Comparison of ENCODE assay signal across 3 fruit fly cellular contexts in the genomic region with DNA sequence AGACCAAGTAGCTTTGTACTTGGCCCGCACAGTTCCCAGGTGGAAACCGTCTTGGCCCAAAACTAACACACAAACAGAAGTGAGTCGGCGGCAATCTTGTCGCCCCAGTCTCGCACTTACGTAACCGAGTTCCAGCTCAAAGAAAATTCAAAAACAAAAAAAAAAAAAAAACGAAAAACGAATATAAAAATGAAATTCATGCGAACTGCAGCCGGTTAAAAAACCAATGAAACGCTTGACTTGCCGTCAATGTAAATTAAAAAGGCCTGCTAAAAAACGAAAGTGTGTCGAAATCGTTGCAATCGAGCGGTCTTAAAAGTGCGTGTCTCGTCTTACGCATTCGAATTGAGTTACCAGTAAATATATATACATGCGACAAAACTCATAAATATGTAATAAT.
TF ChIP-seq lines count a peak whose summit lies in the region.

No protein-coding gene starts in this region.

- TF ChIP-seq CTCF in whole organism, embryonic (GFP tag; optimal IDR thresholded peaks at IDR 0.05; lab: Kevin White, UChicago), result no peak

TF ChIP-seq in whole organism, embryonic, 481 proteins besides CTCF, POLR2A, EP300 and RAD21:
- TF ChIP-seq Pdp1 (GFP tag; optimal IDR thresholded peaks at IDR 0.05; lab: Kevin White, UChicago), result peak in 1 of 2 experiments; percentile 80
- no peak for TF ChIP-seq salm (tag; optimal IDR thresholded peaks at IDR 0.05; lab: Kevin White, UChicago)
- peak; percentile 27 for TF ChIP-seq Blimp-1 (GFP tag; optimal IDR thresholded peaks at IDR 0.05; lab: Kevin White, UChicago)
- TF ChIP-seq CG9932 (GFP tag; IDR thresholded peaks at IDR 0.05; lab: Robert Waterston, UW), result 0 out of 2 replicates have a peak, but pooled peaks have one; percentile 9

TF ChIP-seq in whole organism, prepupa, 60 proteins besides CTCF, POLR2A, EP300 and RAD21:
- TF ChIP-seq Hr4 (GFP tag; optimal IDR thresholded peaks at IDR 0.05; lab: Kevin White, UChicago) (no peak), eg (GFP tag; IDR thresholded peaks at IDR 0.05; lab: Robert Waterston, UW) (peak; percentile 51; the same call in 2 of the 3 replicates), spab (GFP tag; optimal IDR thresholded peaks at IDR 0.05; lab: Kevin White, UChicago) (no peak), Eip78C (GFP tag; lab: Kevin White, UChicago) (peak; percentile 64), net (GFP tag; optimal IDR thresholded peaks at IDR 0.05; lab: Kevin White, UChicago) (peak; percentile 2), CG6276 (GFP tag; optimal IDR thresholded peaks at IDR 0.05; lab: Kevin White, UChicago) (peak; percentile 40), ss (GFP tag; optimal IDR thresholded peaks at IDR 0.05; lab: Kevin White, UChicago) (peak; percentile 0 to 77), CG6163 (GFP tag; IDR thresholded peaks at IDR 0.05; lab: Robert Waterston, UW) (peak; percentile 43; the same call in 2 of the 3 replicates), dac (GFP tag; optimal IDR thresholded peaks at IDR 0.05; lab: Kevin White, UChicago) (no peak), vri (GFP tag; optimal IDR thresholded peaks at IDR 0.05; lab: Kevin White, UChicago) (peak; percentile 62), Blimp-1 (GFP tag; optimal IDR thresholded peaks at IDR 0.05; lab: Kevin White, UChicago) (peak; percentile 84), Sox102F (GFP tag; optimal IDR thresholded peaks at IDR 0.05; lab: Kevin White, UChicago) (peak; percentile 22), CG11294 (GFP tag; IDR thresholded peaks at IDR 0.05; lab: Robert Waterston, UW) (no peak), CG8119 (GFP tag; IDR thresholded peaks at IDR 0.05; lab: Robert Waterston, UW) (peak; percentile 63; the same call in 2 of the 3 replicates), Hr39 (GFP tag; optimal IDR thresholded peaks at IDR 0.05; lab: Kevin White, UChicago) (no peak), CG34406 (GFP tag; optimal IDR thresholded peaks at IDR 0.05; lab: Kevin White, UChicago) (no peak)
TF ChIP-seq in whole organism, prepupa: peak in this region for 10.

TF ChIP-seq in whole organism, pupa, 21 proteins besides CTCF, POLR2A, EP300 and RAD21:
- TF ChIP-seq EcR (GFP tag; optimal IDR thresholded peaks at IDR 0.05; lab: Kevin White, UChicago), result no peak
- 0 out of 3 replicates have a peak, but pooled peaks have one; percentile 17 for TF ChIP-seq CG4496 (GFP tag; IDR thresholded peaks at IDR 0.05; lab: Robert Waterston, UW)
- TF ChIP-seq fd96Ca (GFP tag; IDR thresholded peaks at IDR 0.05; lab: Robert Waterston, UW), result peak; percentile 31; the same call in 1 of the 3 replicates
- peak; percentile 3 for TF ChIP-seq Pif1A (GFP tag; optimal IDR thresholded peaks at IDR 0.05; lab: Kevin White, UChicago)

Comparison
In these comparisons a context has a peak if more than half of its experiments do, and no peak if none do; other contexts are left out.
1. Of the 7 proteins assayed by ChIP-seq in both whole organism, embryonic and whole organism, prepupa: peak only in whole organism, embryonic: none; only in whole organism, prepupa: Sox102F; in both: Blimp-1; in neither: 5.